Fruit fly (Drosophila melanogaster) Kc167 (cell line): ENCODE measurements around the gene SPE.

Experiments
- Myc ChIP-seq: fragments of >200 bp; optimal IDR thresholded peaks from 2 replicates; lab custom pipeline; 2017; ENCODE audit warnings: missing external identifiers
- Sin3A ChIP-seq: fragments of >200 bp; optimal IDR thresholded peaks from 2 replicates; lab custom pipeline; 2018; ENCODE audit warnings: missing external identifiers
- insv ChIP-seq: fragments of >200 bp; optimal IDR thresholded peaks from 3 replicates; lab custom pipeline; 2018; ENCODE audit warnings: missing external identifiers

DNA sequence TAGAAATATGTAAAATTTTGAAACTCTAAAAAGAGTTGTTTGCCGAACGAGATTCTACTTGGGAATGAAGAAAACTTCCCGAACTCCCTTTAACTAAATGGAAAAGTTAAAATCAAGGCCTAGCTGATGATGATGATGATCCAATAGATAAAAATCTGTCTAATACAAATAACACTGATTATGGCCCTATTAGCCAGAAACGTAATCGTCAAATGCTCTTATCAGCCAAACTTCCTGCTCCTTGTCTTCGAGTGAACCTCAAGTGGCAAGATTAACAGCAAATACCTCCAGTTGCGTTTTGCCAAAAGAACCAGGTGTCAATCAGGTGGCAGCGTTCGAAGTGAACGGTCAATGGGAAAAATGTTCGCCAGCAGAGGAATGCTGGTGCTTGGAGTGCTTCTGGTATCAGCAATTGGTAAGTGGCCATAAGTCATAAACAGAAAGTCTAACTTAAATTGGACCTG is 14.3 kb downstream of the SPE start, which contains the start of the genes CG31468 and Gba1a:
- TF ChIP-seq insv = no peak
- TF ChIP-seq Myc = no peak
- TF ChIP-seq Sin3A (lab: Kevin White, UChicago) = no peak
